Fruit fly (Drosophila melanogaster): ENCODE measurements around the gene ND-75.
A peak's percentile ranks its signal among the peaks of the same experiment; 100 is the strongest.

The ND-75 gene

DNA sequence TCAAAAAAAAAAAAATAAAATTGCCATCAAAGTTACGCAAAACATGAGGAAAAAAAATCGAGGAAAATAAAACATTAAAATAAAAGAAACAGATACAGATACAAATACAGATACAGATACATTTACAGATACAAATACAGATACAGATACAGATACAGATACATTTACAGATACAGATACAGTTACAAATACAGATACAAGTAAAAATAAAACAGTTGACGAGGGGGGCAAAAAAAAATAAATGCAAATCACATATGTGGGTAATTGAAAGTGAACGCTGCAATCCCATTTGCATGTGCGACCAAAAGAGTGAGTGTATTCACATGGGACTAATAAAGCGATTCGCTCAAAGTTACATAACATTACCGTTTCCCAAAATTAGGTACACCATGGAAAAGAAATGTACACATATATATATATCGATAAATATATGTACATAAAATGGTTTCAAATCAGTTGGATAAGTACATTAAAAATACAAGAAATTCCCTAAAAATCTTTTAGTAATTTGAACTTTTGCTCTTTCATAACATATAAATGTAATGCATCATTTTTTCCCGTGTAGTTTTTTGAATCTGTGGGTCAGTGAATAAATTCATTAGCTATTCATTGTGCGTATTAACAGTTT, 45.7 kb downstream of the ND-75 start (continued):
- TF ChIP-seq Fer3 (tag; optimal IDR thresholded peaks at IDR 0.05) (peak; percentile 25), CG2889 (GFP tag; IDR thresholded peaks at IDR 0.05) (no peak), jumu (GFP tag; optimal IDR thresholded peaks at IDR 0.05) (no peak), CG8281 (tag; optimal IDR thresholded peaks at IDR 0.05) (peak; percentile 20), gt (GFP tag; IDR thresholded peaks at IDR 0.05) (no peak), CG4820 (GFP tag; optimal IDR thresholded peaks at IDR 0.05) (peak; percentile 23), onecut (GFP tag; IDR thresholded peaks at IDR 0.05) (peak; percentile 25; the same call in 1 of the 2 replicates), Scr (GFP tag; IDR thresholded peaks at IDR 0.05; ENCODE audit: partially characterized antibody) (no peak), Ssrp (tag; optimal IDR thresholded peaks at IDR 0.05) (peak; percentile 39), CG9727 (GFP tag; optimal IDR thresholded peaks at IDR 0.05) (no peak), ase (GFP tag; IDR thresholded peaks at IDR 0.05) (peak; percentile 29; the same call in 1 of the 3 replicates), CG15479 (GFP tag; optimal IDR thresholded peaks at IDR 0.05) (no peak), CG14710 (tag; optimal IDR thresholded peaks at IDR 0.05) (no peak), bigmax (GFP tag; optimal IDR thresholded peaks at IDR 0.05) (no peak), nmo (GFP tag; optimal IDR thresholded peaks at IDR 0.05) (peak; percentile 43), CG17612 (GFP tag; IDR thresholded peaks at IDR 0.05) (no peak), Nf-YA (GFP tag; IDR thresholded peaks at IDR 0.05) (no peak), Aef1 (GFP tag; IDR thresholded peaks at IDR 0.05) (0 out of 3 replicates have a peak, but pooled peaks have one; percentile 16), br (optimal IDR thresholded peaks at IDR 0.05) (no peak), NfI (GFP tag; optimal IDR thresholded peaks at IDR 0.05) (no peak), CG2678 (tag; optimal IDR thresholded peaks at IDR 0.05) (peak; percentile 75), CG2199 (GFP tag; IDR thresholded peaks at IDR 0.05) (no peak), CG7963 (GFP tag; IDR thresholded peaks at IDR 0.05; ENCODE audit: partially characterized antibody) (no peak), pan (optimal IDR thresholded peaks at IDR 0.05) (no peak), pan (GFP tag; optimal IDR thresholded peaks at IDR 0.05 in 1 of 2, IDR thresholded peaks at IDR 0.05 in 1 of 2) (peak in 1 of 2 experiments; percentile 62), unpg (GFP tag; optimal IDR thresholded peaks at IDR 0.05) (peak; percentile 57), CG13424 (tag; optimal IDR thresholded peaks at IDR 0.05) (peak; percentile 45), CG8388 (GFP tag; optimal IDR thresholded peaks at IDR 0.05) (peak; percentile 40), GATAe (GFP tag; conservative IDR thresholded peaks at IDR 0.05) (no peak), ara (GFP tag; IDR thresholded peaks at IDR 0.05) (no peak), crol (GFP tag; IDR thresholded peaks at IDR 0.05) (no peak), CG7357 (GFP tag; IDR thresholded peaks at IDR 0.05) (0 out of 3 replicates have a peak, but pooled peaks have one; percentile 25), seq (GFP tag; IDR thresholded peaks at IDR 0.05) (0 out of 2 replicates have a peak, but pooled peaks have one; percentile 22), lmd (GFP tag; IDR thresholded peaks at IDR 0.05) (peak; percentile 43; the same call in 1 of the 2 replicates), da (GFP tag; optimal IDR thresholded peaks at IDR 0.05) (no peak), E2f1 (GFP tag; IDR thresholded peaks at IDR 0.05) (peak; percentile 43; the same call in 1 of the 2 replicates), Dref (GFP tag; IDR thresholded peaks at IDR 0.05) (no peak), CG3838 (GFP tag; optimal IDR thresholded peaks at IDR 0.05) (no peak), ind (GFP tag; optimal IDR thresholded peaks at IDR 0.05) (peak; percentile 28), prd (optimal IDR thresholded peaks at IDR 0.05) (no peak), prd (GFP tag; IDR thresholded peaks at IDR 0.05) (0 out of 3 replicates have a peak, but pooled peaks have one; percentile 21), hkb (optimal IDR thresholded peaks at IDR 0.05) (no peak), hkb (GFP tag; IDR thresholded peaks at IDR 0.05) (peak; percentile 67), nom (GFP tag; optimal IDR thresholded peaks at IDR 0.05) (no peak), usp (GFP tag; optimal IDR thresholded peaks at IDR 0.05) (no peak), row (GFP tag; IDR thresholded peaks at IDR 0.05) (peak; percentile 61; the same call in 2 of the 3 replicates), E2f2 (GFP tag; IDR thresholded peaks at IDR 0.05) (0 out of 2 replicates have a peak, but pooled peaks have one; percentile 20), CG10979 (tag; optimal IDR thresholded peaks at IDR 0.05) (peak; percentile 22), B-H1 (GFP tag; IDR thresholded peaks at IDR 0.05) (peak; percentile 35; the same call in 1 of the 3 replicates), Xrp1 (GFP tag; IDR thresholded peaks at IDR 0.05) (peak; percentile 52; the same call in 1 of the 2 replicates), CG8924 (tag; optimal IDR thresholded peaks at IDR 0.05) (peak; percentile 29)
